Fruit fly (Drosophila melanogaster) Kc167 (cell line): Measurements from ENCODE around the gene CG13285.

Experiments used
- Myc ChIP-seq: fragments of >200 bp; optimal IDR thresholded peaks from 2 replicates; lab custom pipeline; 2017; ENCODE audit warnings: missing external identifiers
- Sin3A ChIP-seq: fragments of >200 bp; optimal IDR thresholded peaks from 2 replicates; lab custom pipeline; 2018; ENCODE audit warnings: missing external identifiers
- psq ChIP-seq: fragments of >200 bp; optimal IDR thresholded peaks from 2 replicates; lab custom pipeline; 2017; ENCODE audit warnings: missing external identifiers
- ttk ChIP-seq: sonication (Bioruptor generic); optimal IDR thresholded peaks from 2 replicates; lab custom pipeline; 2017; ENCODE audit warnings: missing external identifiers

dm6 chr3L:5563309-5564182 is 28.0 kb upstream of the CG13285 start, which contains the start of the genes ScsbetaG and Sras:
- TF ChIP-seq Myc (lab: Kevin White, UChicago) (no peak), psq (lab: Kevin White, UChicago) (no peak), Sin3A (lab: Kevin White, UChicago) (no peak), ttk (lab: Kevin White, UChicago) (no peak)
